Worm (Caenorhabditis elegans) whole organism, L1 larva: ENCODE data around the gene phb-2.

Experiments used
- C16A3.4 ChIP-seq: fragments of 150-350 bp; optimal IDR thresholded peaks from 2 replicates; lab custom pipeline; 2014; ENCODE audit warnings: missing biosample characterization, missing genetic modification characterization
- F16B12.6 ChIP-seq: fragments of 150-350 bp; optimal IDR thresholded peaks from 2 replicates; lab custom pipeline; 2014; ENCODE audit warnings: missing biosample characterization, missing genetic modification characterization
- aly-2 ChIP-seq: fragments of 150-350 bp; optimal IDR thresholded peaks from 2 replicates; lab custom pipeline; 2014; ENCODE audit warnings: missing biosample characterization, missing genetic modification characterization
- blmp-1 ChIP-seq: fragments of 150-350 bp; optimal IDR thresholded peaks from 2 replicates; lab custom pipeline; 2014; ENCODE audit warnings: missing biosample characterization, missing genetic modification characterization
- ceh-63 ChIP-seq: fragments of 200-800 bp; sonication (Bioruptor generic); optimal IDR thresholded peaks from 2 replicates; lab custom pipeline; 2018; ENCODE audit warnings: mild to moderate bottlenecking, missing genetic modification characterization, missing compliant biosample characterization
- ceh-82 ChIP-seq, 3 experiments: fragments of 150-350 bp in 1 of 3; sonication (generic microtip) in 2 of 3; optimal IDR thresholded peaks; 2 replicates each; lab custom pipeline; 2014 to 2017; ENCODE audit warnings: missing biosample characterization in 3 of 3, missing genetic modification characterization in 3 of 3
- ceh-90 ChIP-seq: sonication (generic microtip); optimal IDR thresholded peaks from 2 replicates; lab custom pipeline; 2016; ENCODE audit warnings: missing genetic modification characterization, missing compliant biosample characterization
- ces-1 ChIP-seq: fragments of 150-350 bp; optimal IDR thresholded peaks from 2 replicates; lab custom pipeline; 2014; ENCODE audit warnings: missing biosample characterization, missing genetic modification reagents, missing genetic modification characterization
- dpl-1 ChIP-seq, 3 experiments: fragments of 150-350 bp in 2 of 3; sonication (generic microtip) in 1 of 3; optimal IDR thresholded peaks; 2 replicates each; lab custom pipeline; 2014 to 2017; ENCODE audit warnings: missing biosample characterization in 3 of 3, missing genetic modification characterization in 3 of 3, missing genetic modification reagents in 3 of 3
- egl-13 ChIP-seq: sonication (generic microtip); optimal IDR thresholded peaks from 2 replicates; lab custom pipeline; 2016; ENCODE audit warnings: missing genotype, missing genetic modification reagents, missing genetic modification characterization, missing compliant biosample characterization
- elt-2 ChIP-seq: sonication (generic microtip); optimal IDR thresholded peaks from 2 replicates; lab custom pipeline; 2016; ENCODE audit warnings: missing genetic modification characterization, mild to moderate bottlenecking, inconsistent platforms, missing compliant biosample characterization, missing genetic modification reagents
- fkh-10 ChIP-seq: sonication (generic microtip); optimal IDR thresholded peaks from 2 replicates; lab custom pipeline; 2017; ENCODE audit warnings: missing biosample characterization, missing genetic modification reagents, missing genetic modification characterization
- fkh-8 ChIP-seq: sonication (generic microtip); optimal IDR thresholded peaks from 2 replicates; lab custom pipeline; 2016; ENCODE audit warnings: mild to moderate bottlenecking, missing genetic modification characterization, missing compliant biosample characterization
- fos-1 ChIP-seq: fragments of 150-350 bp; optimal IDR thresholded peaks from 2 replicates; lab custom pipeline; 2014; ENCODE audit warnings: missing biosample characterization, missing genetic modification characterization
- grh-1 ChIP-seq: fragments of 200-800 bp; sonication (Bioruptor generic); IDR thresholded peaks from 2 replicates; pipeline ENCODE4 v1.3.6; 2022; ENCODE audit warnings: missing genetic modification reagents, missing genetic modification characterization, missing compliant biosample characterization
- hlh-4 ChIP-seq: sonication (generic microtip); optimal IDR thresholded peaks from 2 replicates; lab custom pipeline; 2016; ENCODE audit warnings: mild to moderate bottlenecking, missing genetic modification characterization, missing compliant biosample characterization
- hpl-2 ChIP-seq: fragments of 150-350 bp; optimal IDR thresholded peaks from 2 replicates; lab custom pipeline; 2014; ENCODE audit warnings: missing biosample characterization, missing genetic modification reagents, missing genetic modification characterization
- isw-1 ChIP-seq: fragments of 200-800 bp; sonication (Bioruptor generic); IDR thresholded peaks from 2 replicates; pipeline ENCODE4 v1.3.6; 2022; ENCODE audit warnings: missing genetic modification characterization, missing compliant biosample characterization
- lin-14 ChIP-seq: fragments of 200-800 bp; sonication (Bioruptor generic); optimal IDR thresholded peaks from 2 replicates; lab custom pipeline; 2018; ENCODE audit warnings: mild to moderate bottlenecking, missing genetic modification characterization, moderate library complexity, missing compliant biosample characterization
- lin-35 ChIP-seq, 2 experiments: fragments of 150-350 bp; optimal IDR thresholded peaks; 2 replicates each; lab custom pipeline; 2014; ENCODE audit warnings: missing biosample characterization in 2 of 2, missing genetic modification characterization in 2 of 2, missing genetic modification reagents in 2 of 2
- lin-39 ChIP-seq: fragments of 150-350 bp; optimal IDR thresholded peaks from 2 replicates; lab custom pipeline; 2014; ENCODE audit warnings: missing biosample characterization, missing genetic modification reagents, missing genetic modification characterization
- mab-9 ChIP-seq: fragments of 200-800 bp; sonication (Bioruptor generic); IDR thresholded peaks from 2 replicates; pipeline ENCODE4 v1.3.6; 2022; ENCODE audit warnings: missing genetic modification reagents, missing genetic modification characterization, missing compliant biosample characterization
- mef-2 ChIP-seq: fragments of 150-350 bp; optimal IDR thresholded peaks from 2 replicates; lab custom pipeline; 2014; ENCODE audit warnings: missing biosample characterization, missing genetic modification characterization
- nhr-84 ChIP-seq: sonication (generic microtip); optimal IDR thresholded peaks from 2 replicates; lab custom pipeline; 2017; ENCODE audit warnings: missing biosample characterization, missing genetic modification characterization
- nhr-90 ChIP-seq: sonication (generic microtip); optimal IDR thresholded peaks from 2 replicates; lab custom pipeline; 2016; ENCODE audit warnings: mild to moderate bottlenecking, missing genetic modification characterization, missing compliant biosample characterization; ENCODE audit not compliant: poor library complexity
- pag-3 ChIP-seq: sonication (generic microtip); optimal IDR thresholded peaks from 2 replicates; lab custom pipeline; 2017; ENCODE audit warnings: missing genetic modification characterization, mild to moderate bottlenecking, missing compliant biosample characterization, antibody characterized with exemption, borderline replicate concordance; ENCODE audit not compliant: insufficient read depth
- pax-3 ChIP-seq: fragments of 200-800 bp; sonication (Bioruptor generic); optimal IDR thresholded peaks from 2 replicates; lab custom pipeline; 2018; ENCODE audit warnings: mild to moderate bottlenecking, missing genetic modification characterization, moderate library complexity, missing compliant biosample characterization
- rnt-1 ChIP-seq: sonication (generic microtip); optimal IDR thresholded peaks from 2 replicates; lab custom pipeline; 2016; ENCODE audit warnings: mild to moderate bottlenecking, missing genetic modification characterization, moderate library complexity, missing compliant biosample characterization
- skn-1 ChIP-seq: fragments of 150-350 bp; optimal IDR thresholded peaks from 2 replicates; lab custom pipeline; 2014; ENCODE audit warnings: missing biosample characterization, missing genetic modification characterization
- snpc-4 ChIP-seq: fragments of 150-350 bp; optimal IDR thresholded peaks from 2 replicates; lab custom pipeline; 2014; ENCODE audit warnings: missing biosample characterization, missing genetic modification characterization
- snu-23 ChIP-seq: sonication (generic microtip); optimal IDR thresholded peaks from 2 replicates; lab custom pipeline; 2016; ENCODE audit warnings: missing genetic modification characterization, missing compliant biosample characterization
- sup-37 ChIP-seq: fragments of 200-800 bp; sonication (Bioruptor generic); optimal IDR thresholded peaks from 2 replicates; lab custom pipeline; 2018; ENCODE audit warnings: mild to moderate bottlenecking, missing genetic modification characterization, missing compliant biosample characterization
- swsn-7 ChIP-seq: sonication (generic microtip); optimal IDR thresholded peaks from 2 replicates; lab custom pipeline; 2016; ENCODE audit warnings: missing genetic modification characterization, missing compliant biosample characterization
- tbx-2 ChIP-seq: sonication (generic microtip); optimal IDR thresholded peaks from 2 replicates; lab custom pipeline; 2016; ENCODE audit warnings: missing genetic modification characterization, missing compliant biosample characterization
- vab-15 ChIP-seq: sonication (generic microtip); optimal IDR thresholded peaks from 2 replicates; lab custom pipeline; 2017; ENCODE audit warnings: missing genotype, mild to moderate bottlenecking, missing genetic modification characterization, missing compliant biosample characterization
- xbp-1 ChIP-seq: sonication (generic microtip); optimal IDR thresholded peaks from 2 replicates; lab custom pipeline; 2016; ENCODE audit warnings: missing genetic modification characterization, missing compliant biosample characterization
- zag-1 ChIP-seq: fragments of 150-350 bp; optimal IDR thresholded peaks from 2 replicates; lab custom pipeline; 2014; ENCODE audit warnings: missing biosample characterization, missing genetic modification characterization

The phb-2 gene

ce11 chrII:6259867-6260266, 8.7 kb downstream of the phb-2 start, which contains the start of gene F13H8.11:
TSS of gene F13H8.11 (minus strand) at chrII:6260021.
- TF ChIP-seq elt-2: peak; percentile 29
- peak in 1 of 2 experiments; percentile 8 for TF ChIP-seq lin-35 (GFP tag; optimal IDR thresholded peaks at IDR 0.05; lab: Kevin White, UChicago)
- TF ChIP-seq tbx-2 (tag; lab: Kevin White, UChicago): no peak
- no peak for TF ChIP-seq ces-1 (GFP tag; lab: Kevin White, UChicago)
- TF ChIP-seq vab-15 (tag; lab: Kevin White, UChicago): no peak
- no peak for TF ChIP-seq rnt-1 (tag; lab: Kevin White, UChicago)

ce11 chrII:6260684-6261083, 9.5 kb downstream of the phb-2 start, which contains the start of gene nmgp-1:
TSS of gene nmgp-1 (plus strand) at chrII:6260857.
- TF ChIP-seq pag-3: no peak
- no peak for TF ChIP-seq hlh-4 (tag; lab: Kevin White, UChicago)
- no peak for TF ChIP-seq ceh-82 (tag; optimal IDR thresholded peaks at IDR 0.05; lab: Kevin White, UChicago)
- TF ChIP-seq nhr-90: no peak

- TF ChIP-seq snpc-4 (tag; lab: Kevin White, UChicago) (no peak), swsn-7 (tag; lab: Kevin White, UChicago) (no peak), skn-1 (no peak), lin-39 (tag; lab: Kevin White, UChicago) (no peak), snu-23 (GFP tag; lab: Kevin White, UChicago) (no peak), dpl-1 (GFP tag; optimal IDR thresholded peaks at IDR 0.05; lab: Kevin White, UChicago) (no peak), xbp-1 (tag; lab: Kevin White, UChicago) (no peak), mef-2 (no peak), elt-2 (no peak), C16A3.4 (no peak), grh-1 (no peak), lin-14 (no peak), fkh-10 (no peak), sup-37 (GFP tag; lab: Kevin White, UChicago) (no peak), egl-13 (tag; lab: Kevin White, UChicago) (no peak), pag-3 (no peak)
- TF ChIP-seq, all 84 proteins: peak for 0
Measured at ce11 chrII:6262222-6262621, 11.0 kb downstream of the phb-2 start, which contains the start of gene F13H8.12. TSS of gene F13H8.12 (plus strand) at chrII:6262522.

- TF ChIP-seq F16B12.6 (tag; lab: Kevin White, UChicago) (no peak), grh-1 (no peak), C16A3.4 (no peak), ceh-82 (tag; optimal IDR thresholded peaks at IDR 0.05; lab: Kevin White, UChicago) (no peak), ceh-63 (no peak), lin-39 (tag; lab: Kevin White, UChicago) (no peak), xbp-1 (tag; lab: Kevin White, UChicago) (no peak)
Measured at ce11 chrII:6263685-6264084, 12.5 kb downstream of the phb-2 start, which contains the start of gene F13H8.3. TSS of gene F13H8.3 (plus strand) at chrII:6263985.

ce11 chrII:6267983-6268382, 16.8 kb downstream of the phb-2 start, which contains the start of gene F13H8.8:
TSS of gene F13H8.8 (minus strand) at chrII:6268083.
- TF ChIP-seq ceh-90 (tag; lab: Kevin White, UChicago) (no peak), fkh-8 (tag; lab: Kevin White, UChicago) (no peak), hlh-4 (tag; lab: Kevin White, UChicago) (no peak), lin-35 (GFP tag; optimal IDR thresholded peaks at IDR 0.05; lab: Kevin White, UChicago) (no peak), aly-2 (no peak), zag-1 (no peak), blmp-1 (tag; lab: Kevin White, UChicago) (no peak), hpl-2 (GFP tag; lab: Kevin White, UChicago) (no peak), xbp-1 (tag; lab: Kevin White, UChicago) (no peak), fos-1 (tag; lab: Kevin White, UChicago) (no peak), isw-1 (GFP tag; lab: Robert Waterston, UW) (no peak), nhr-84 (tag; lab: Kevin White, UChicago) (no peak), sup-37 (GFP tag; lab: Kevin White, UChicago) (no peak), pax-3 (tag; lab: Kevin White, UChicago) (no peak), ces-1 (GFP tag; lab: Kevin White, UChicago) (no peak), mab-9 (GFP tag; lab: Robert Waterston, UW) (no peak)
